Fruit fly (Drosophila melanogaster) whole organism, adult: ENCODE measurements around the gene CG43251.

ENCODE experiments used
- CG11617 ChIP-seq: fragments of 200-800 bp; sonication (Bioruptor generic); optimal IDR thresholded peaks from 2 replicates; lab custom pipeline; 2017; ENCODE audit warnings: mild to moderate bottlenecking, missing biosample characterization, missing genetic modification reagents, missing genetic modification characterization
- CG12768 ChIP-seq: fragments of 200-800 bp; sonication (Bioruptor generic); optimal IDR thresholded peaks from 2 replicates; lab custom pipeline; 2017; ENCODE audit warnings: missing biosample characterization, missing genetic modification characterization, mild to moderate bottlenecking, moderate library complexity, missing genetic modification reagents
- CG14711 ChIP-seq: fragments of 200-800 bp; sonication (Bioruptor generic); optimal IDR thresholded peaks from 2 replicates; lab custom pipeline; 2018; ENCODE audit warnings: missing biosample characterization, mild to moderate bottlenecking, missing genetic modification characterization, moderate library complexity
- CG1620 ChIP-seq: fragments of 200-800 bp; sonication (Bioruptor generic); optimal IDR thresholded peaks from 2 replicates; lab custom pipeline; 2016; ENCODE audit warnings: missing biosample characterization, missing genetic modification characterization
- CG5204 ChIP-seq: fragments of 200-800 bp; sonication (Bioruptor generic); optimal IDR thresholded peaks from 2 replicates; lab custom pipeline; 2016; ENCODE audit warnings: missing biosample characterization, missing genetic modification characterization
- Mnt ChIP-seq: fragments of 200-800 bp; sonication (Bioruptor generic); optimal IDR thresholded peaks from 2 replicates; lab custom pipeline; 2016; ENCODE audit warnings: missing biosample characterization, mild to moderate bottlenecking, missing genetic modification characterization
- bab1 ChIP-seq: fragments of 200-800 bp; sonication (Bioruptor generic); optimal IDR thresholded peaks from 3 replicates; lab custom pipeline; 2019; ENCODE audit warnings: missing biosample characterization, mild to moderate bottlenecking, missing genetic modification characterization, moderate library complexity
- cic ChIP-seq: fragments of 200-800 bp; sonication (Bioruptor generic); optimal IDR thresholded peaks from 2 replicates; lab custom pipeline; 2017; ENCODE audit warnings: missing biosample characterization, mild to moderate bottlenecking, missing genetic modification characterization, moderate library complexity
- cnc ChIP-seq, 2 experiments: fragments of >200 bp; optimal IDR thresholded peaks; 2 replicates each; lab custom pipeline; 2017
- kay ChIP-seq: fragments of 200-800 bp; sonication (Bioruptor generic); peaks from one replicate; lab custom pipeline; 2016; ENCODE audit warnings: missing biosample characterization, missing genetic modification characterization, borderline replicate concordance

DNA sequence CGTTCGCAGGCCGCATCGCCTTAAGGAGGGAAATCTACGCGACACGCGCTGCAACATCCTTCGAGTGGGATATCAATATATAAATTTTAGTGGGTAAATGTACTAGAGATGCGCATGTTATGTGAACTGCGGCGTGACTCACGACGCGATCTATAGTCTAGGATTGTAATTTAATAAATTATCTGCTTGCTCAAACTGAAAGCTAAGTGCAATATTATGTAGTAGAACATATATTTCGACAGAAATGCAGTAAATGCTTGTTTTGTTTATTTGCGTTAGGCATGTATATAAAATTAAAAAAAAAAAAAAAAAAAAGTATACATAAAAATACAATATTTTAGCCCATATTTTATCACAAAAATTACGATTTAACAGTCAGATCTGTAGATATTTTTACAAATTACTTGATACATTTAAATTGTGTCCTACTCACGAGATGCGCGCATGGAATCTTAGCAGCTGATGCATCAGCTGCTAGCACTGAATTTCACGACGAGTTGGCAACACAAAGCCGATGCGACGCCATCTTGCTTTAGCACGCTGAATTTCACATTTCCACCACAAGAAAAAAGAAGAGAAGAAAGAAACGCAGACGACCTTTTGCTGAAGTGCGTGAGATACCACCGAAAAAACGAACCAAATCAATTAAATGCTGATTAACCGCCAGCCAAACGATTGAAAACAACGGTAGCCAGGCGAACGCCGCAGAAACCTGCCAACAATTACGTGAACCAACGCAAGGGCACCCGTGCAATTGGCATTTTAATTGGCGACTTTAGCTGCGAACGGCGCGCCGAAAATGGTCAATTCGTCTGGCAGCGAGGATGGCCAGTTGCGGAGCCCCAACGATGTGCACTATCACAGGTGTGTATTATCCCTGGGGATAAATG, 12.6 kb downstream of the CG43251 start, which contains the start of the genes CG4042 and Pitslre:
- no peak for TF ChIP-seq cnc (optimal IDR thresholded peaks at IDR 0.05; lab: Kevin White, UChicago)
- TF ChIP-seq kay (GFP tag; lab: Kevin White, UChicago): peak; percentile 66
- TF ChIP-seq CG1620: peak; percentile 13
- no peak for TF ChIP-seq CG14711 (tag; lab: Kevin White, UChicago)
- no peak for TF ChIP-seq bab1 (GFP tag; lab: Kevin White, UChicago)
- TF ChIP-seq CG5204 (GFP tag; lab: Kevin White, UChicago): no peak
- no peak for TF ChIP-seq CG11617 (GFP tag; lab: Kevin White, UChicago)
- no peak for TF ChIP-seq cic (GFP tag; lab: Kevin White, UChicago)
- TF ChIP-seq Mnt: peak; percentile 77
- TF ChIP-seq CG12768 (GFP tag; lab: Kevin White, UChicago): no peak
